Worm (Caenorhabditis elegans) whole organism, early embryonic: ENCODE data around the gene ugt-30.

Source experiments
- B0310.2 ChIP-seq: sonication (generic microtip); optimal IDR thresholded peaks from 2 replicates; lab custom pipeline; 2016; ENCODE audit warnings: mild to moderate bottlenecking, missing genetic modification characterization, missing compliant biosample characterization
- F13C5.2 ChIP-seq: sonication (generic microtip); optimal IDR thresholded peaks from 2 replicates; lab custom pipeline; 2017; ENCODE audit warnings: mild to moderate bottlenecking, missing genetic modification characterization, inconsistent platforms, missing compliant biosample characterization
- aly-1 ChIP-seq: sonication (generic microtip); optimal IDR thresholded peaks from 2 replicates; lab custom pipeline; 2016; ENCODE audit warnings: missing genetic modification characterization, missing compliant biosample characterization
- ama-1 ChIP-seq: fragments of 150-350 bp; optimal IDR thresholded peaks from 2 replicates; lab custom pipeline; 2014
- ceh-13 ChIP-seq: fragments of 200-800 bp; sonication (Bioruptor generic); optimal IDR thresholded peaks from 2 replicates; lab custom pipeline; 2018; ENCODE audit warnings: mild to moderate bottlenecking, missing genetic modification characterization, missing compliant biosample characterization
- ceh-36 ChIP-seq: sonication (generic microtip); optimal IDR thresholded peaks from 2 replicates; lab custom pipeline; 2016; ENCODE audit warnings: missing genetic modification characterization, inconsistent platforms, missing compliant biosample characterization
- ets-7 ChIP-seq: sonication (generic microtip); optimal IDR thresholded peaks from 2 replicates; lab custom pipeline; 2016; ENCODE audit warnings: missing genotype, missing genetic modification characterization, missing compliant biosample characterization
- flt-1 ChIP-seq: fragments of 200-800 bp; sonication (Bioruptor generic); IDR thresholded peaks from 2 replicates; pipeline ENCODE4 v1.3.6; 2022; ENCODE audit warnings: missing genetic modification characterization, missing compliant biosample characterization
- hmg-4 ChIP-seq: fragments of 200-800 bp; sonication (Bioruptor generic); optimal IDR thresholded peaks from 2 replicates; lab custom pipeline; 2018; ENCODE audit warnings: mild to moderate bottlenecking, missing genetic modification characterization, missing compliant biosample characterization
- pes-1 ChIP-seq: fragments of 200-800 bp; sonication (Bioruptor generic); IDR thresholded peaks from 2 replicates; pipeline ENCODE4 v1.3.6; 2022; ENCODE audit warnings: missing genetic modification reagents, missing genetic modification characterization, missing compliant biosample characterization
- scrt-1 ChIP-seq: fragments of 200-800 bp; sonication (Bioruptor generic); IDR thresholded peaks from 2 replicates; pipeline ENCODE4 v1.3.6; 2022; ENCODE audit warnings: missing genetic modification characterization, missing compliant biosample characterization
- sea-1 ChIP-seq: fragments of 200-800 bp; sonication (Bioruptor generic); conservative IDR thresholded peaks from 2 replicates; pipeline ENCODE4 v1.3.6; 2022; ENCODE audit warnings: missing genetic modification characterization, missing compliant biosample characterization
- tbx-37 ChIP-seq: fragments of 200-800 bp; sonication (Bioruptor generic); conservative IDR thresholded peaks from 2 replicates; pipeline ENCODE4 v1.3.6; 2022; ENCODE audit warnings: missing genetic modification reagents, missing genetic modification characterization, missing compliant biosample characterization

DNA sequence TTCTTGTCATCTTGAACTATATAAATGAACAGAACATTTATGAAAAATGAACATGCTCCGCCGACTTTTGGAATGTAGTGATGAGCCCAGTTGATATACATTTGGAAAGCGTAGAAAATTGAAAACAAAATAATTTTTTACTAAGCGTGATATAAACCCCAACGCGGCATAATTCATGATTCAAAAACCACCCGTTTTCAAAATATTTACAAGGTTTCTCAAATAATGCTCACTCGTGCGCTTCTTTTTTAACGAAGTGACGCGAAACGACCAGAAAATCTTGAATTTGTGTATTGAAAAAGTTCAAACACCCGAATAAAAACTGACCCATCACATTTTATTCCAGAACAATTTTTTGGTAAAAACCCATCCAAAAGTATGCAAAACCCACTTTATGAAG, 2.4 kb upstream of the ugt-30 start, which contains the start of gene srj-27:
- no peak for TF ChIP-seq scrt-1 (GFP tag; lab: Robert Waterston, UW)
- TF ChIP-seq flt-1 (GFP tag; lab: Robert Waterston, UW): no peak
- TF ChIP-seq ceh-36: no peak
- no peak for TF ChIP-seq ceh-13 (GFP tag; lab: Kevin White, UChicago)
- TF ChIP-seq ets-7: no peak
- TF ChIP-seq hmg-4 (GFP tag; lab: Kevin White, UChicago): no peak
- TF ChIP-seq ama-1: no peak
- TF ChIP-seq F13C5.2: no peak
- no peak for TF ChIP-seq sea-1
- no peak for TF ChIP-seq pes-1 (GFP tag; lab: Robert Waterston, UW)
- TF ChIP-seq tbx-37: no peak
- TF ChIP-seq B0310.2 (tag; lab: Kevin White, UChicago): no peak
- no peak for TF ChIP-seq aly-1 (tag; lab: Kevin White, UChicago)
